Fruit fly (Drosophila melanogaster) whole organism, adult: ENCODE results near the gene ND-B14.5A.

ENCODE experiments used
- CG11617 ChIP-seq: fragments of 200-800 bp; sonication (Bioruptor generic); optimal IDR thresholded peaks from 2 replicates; lab custom pipeline; 2017; ENCODE audit warnings: mild to moderate bottlenecking, missing biosample characterization, missing genetic modification reagents, missing genetic modification characterization
- CG12768 ChIP-seq: fragments of 200-800 bp; sonication (Bioruptor generic); optimal IDR thresholded peaks from 2 replicates; lab custom pipeline; 2017; ENCODE audit warnings: missing biosample characterization, missing genetic modification characterization, mild to moderate bottlenecking, moderate library complexity, missing genetic modification reagents
- CG14711 ChIP-seq: fragments of 200-800 bp; sonication (Bioruptor generic); optimal IDR thresholded peaks from 2 replicates; lab custom pipeline; 2018; ENCODE audit warnings: missing biosample characterization, mild to moderate bottlenecking, missing genetic modification characterization, moderate library complexity
- CG1620 ChIP-seq: fragments of 200-800 bp; sonication (Bioruptor generic); optimal IDR thresholded peaks from 2 replicates; lab custom pipeline; 2016; ENCODE audit warnings: missing biosample characterization, missing genetic modification characterization
- CG33017 ChIP-seq: fragments of 200-800 bp; sonication (Bioruptor generic); optimal IDR thresholded peaks from 2 replicates; lab custom pipeline; 2018; ENCODE audit warnings: missing biosample characterization, mild to moderate bottlenecking, missing genetic modification characterization, moderate library complexity
- CG5204 ChIP-seq: fragments of 200-800 bp; sonication (Bioruptor generic); optimal IDR thresholded peaks from 2 replicates; lab custom pipeline; 2016; ENCODE audit warnings: missing biosample characterization, missing genetic modification characterization
- CG7045 ChIP-seq: fragments of 200-800 bp; sonication (Bioruptor generic); optimal IDR thresholded peaks from 2 replicates; lab custom pipeline; 2017; ENCODE audit warnings: missing biosample characterization, mild to moderate bottlenecking, missing genetic modification characterization
- CG7101 ChIP-seq: fragments of 200-800 bp; sonication (Bioruptor generic); optimal IDR thresholded peaks from 2 replicates; lab custom pipeline; 2018; ENCODE audit warnings: missing biosample characterization, mild to moderate bottlenecking, missing genetic modification characterization, moderate library complexity
- Clk ChIP-seq: fragments of 200-800 bp; sonication (Bioruptor generic); optimal IDR thresholded peaks from 2 replicates; lab custom pipeline; 2017; ENCODE audit warnings: missing biosample characterization, missing genetic modification characterization
- Crg-1 ChIP-seq: fragments of 200-800 bp; sonication (Bioruptor generic); optimal IDR thresholded peaks from 2 replicates; lab custom pipeline; 2016; ENCODE audit warnings: missing biosample characterization, missing genetic modification characterization
- Hr96 ChIP-seq: fragments of 200-800 bp; sonication (Bioruptor generic); optimal IDR thresholded peaks from 2 replicates; lab custom pipeline; 2016; ENCODE audit warnings: missing biosample characterization, missing genetic modification characterization
- Mnt ChIP-seq: fragments of 200-800 bp; sonication (Bioruptor generic); optimal IDR thresholded peaks from 2 replicates; lab custom pipeline; 2016; ENCODE audit warnings: missing biosample characterization, mild to moderate bottlenecking, missing genetic modification characterization
- bab1 ChIP-seq: fragments of 200-800 bp; sonication (Bioruptor generic); optimal IDR thresholded peaks from 3 replicates; lab custom pipeline; 2019; ENCODE audit warnings: missing biosample characterization, mild to moderate bottlenecking, missing genetic modification characterization, moderate library complexity
- cic ChIP-seq: fragments of 200-800 bp; sonication (Bioruptor generic); optimal IDR thresholded peaks from 2 replicates; lab custom pipeline; 2017; ENCODE audit warnings: missing biosample characterization, mild to moderate bottlenecking, missing genetic modification characterization, moderate library complexity
- cnc ChIP-seq, 2 experiments: fragments of >200 bp; optimal IDR thresholded peaks; 2 replicates each; lab custom pipeline; 2017
- kay ChIP-seq: fragments of 200-800 bp; sonication (Bioruptor generic); peaks from one replicate; lab custom pipeline; 2016; ENCODE audit warnings: missing biosample characterization, missing genetic modification characterization, borderline replicate concordance
- ovo ChIP-seq: fragments of 200-800 bp; sonication (Bioruptor generic); optimal IDR thresholded peaks from 2 replicates; lab custom pipeline; 2016; ENCODE audit warnings: missing biosample characterization, missing genetic modification characterization
- pad ChIP-seq: fragments of 200-800 bp; sonication (Bioruptor generic); optimal IDR thresholded peaks from 3 replicates; lab custom pipeline; 2017; ENCODE audit warnings: missing biosample characterization, missing genetic modification characterization, mild to moderate bottlenecking, moderate library complexity, missing genetic modification reagents
- tj ChIP-seq: fragments of 200-800 bp; sonication (Bioruptor generic); optimal IDR thresholded peaks from 3 replicates; lab custom pipeline; 2017; ENCODE audit warnings: missing biosample characterization, mild to moderate bottlenecking, missing genetic modification characterization, moderate library complexity
- toe ChIP-seq: fragments of 200-800 bp; sonication (Bioruptor generic); optimal IDR thresholded peaks from 2 replicates; lab custom pipeline; 2016; ENCODE audit warnings: missing biosample characterization, missing genetic modification characterization

The ND-B14.5A gene

DNA sequence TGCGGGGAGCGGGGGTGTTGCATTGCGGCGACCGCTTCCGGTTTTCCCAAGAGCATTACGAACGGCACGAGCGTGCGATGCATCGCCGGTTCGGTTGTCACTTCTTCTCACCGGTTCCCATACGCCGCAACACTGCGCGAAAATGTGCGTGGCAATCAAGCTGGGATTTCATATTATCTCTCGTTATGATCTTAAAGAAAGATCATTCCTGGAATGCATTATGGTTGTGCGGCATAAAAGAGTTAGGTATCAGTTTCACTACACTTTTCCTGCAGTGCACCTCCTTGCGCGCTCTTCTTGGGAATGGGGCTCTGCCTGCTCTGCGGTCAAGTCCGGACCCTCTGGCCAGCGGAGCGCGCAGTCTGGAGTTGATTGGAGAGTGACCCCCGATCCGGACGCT lies 6.2 kb upstream of the ND-B14.5A start:
- TF ChIP-seq CG5204 (GFP tag; lab: Kevin White, UChicago) (no peak), Crg-1 (no peak), Clk (GFP tag; lab: Kevin White, UChicago) (no peak), CG11617 (no peak), pad (GFP tag; lab: Kevin White, UChicago) (no peak), cic (no peak), cnc (optimal IDR thresholded peaks at IDR 0.05; lab: Kevin White, UChicago) (no peak), CG1620 (GFP tag; lab: Kevin White, UChicago) (no peak), CG7101 (no peak), ovo (no peak)

DNA sequence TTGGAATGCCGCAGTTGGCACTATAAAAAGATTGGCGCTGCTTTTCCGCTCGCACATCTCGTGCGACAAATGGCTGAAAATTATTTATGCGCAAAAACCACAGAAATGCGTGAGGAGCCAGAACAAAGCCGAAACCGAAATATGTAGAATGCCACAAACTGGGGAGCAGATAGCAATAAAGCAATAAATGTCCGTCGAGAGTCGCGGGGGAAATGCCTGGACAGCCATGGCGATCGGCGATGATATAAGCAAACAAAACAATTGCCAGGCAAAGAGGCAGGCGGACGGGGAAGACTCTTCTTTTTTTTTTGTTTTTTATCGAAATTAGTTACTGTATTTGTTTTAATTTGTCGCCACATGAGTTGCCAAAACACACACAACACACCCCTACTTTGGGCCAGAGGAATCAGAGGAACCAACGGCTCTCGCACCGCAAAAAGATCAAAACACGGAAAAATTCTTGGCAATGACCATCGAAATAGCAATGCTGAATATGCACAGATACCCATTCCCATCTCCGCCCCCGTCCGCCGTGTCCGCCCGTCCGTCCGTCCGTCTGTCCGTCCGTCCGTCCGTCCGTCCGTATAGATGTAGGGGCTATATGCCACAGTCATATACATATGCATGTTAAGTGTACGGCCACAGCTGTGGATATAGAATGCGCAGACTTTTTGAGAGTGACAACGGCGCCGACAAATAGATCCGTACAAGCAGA lies 3.7 kb upstream of the ND-B14.5A start:
- no peak for TF ChIP-seq CG1620 (GFP tag; lab: Kevin White, UChicago)
- TF ChIP-seq CG11617: peak; percentile 15

DNA sequence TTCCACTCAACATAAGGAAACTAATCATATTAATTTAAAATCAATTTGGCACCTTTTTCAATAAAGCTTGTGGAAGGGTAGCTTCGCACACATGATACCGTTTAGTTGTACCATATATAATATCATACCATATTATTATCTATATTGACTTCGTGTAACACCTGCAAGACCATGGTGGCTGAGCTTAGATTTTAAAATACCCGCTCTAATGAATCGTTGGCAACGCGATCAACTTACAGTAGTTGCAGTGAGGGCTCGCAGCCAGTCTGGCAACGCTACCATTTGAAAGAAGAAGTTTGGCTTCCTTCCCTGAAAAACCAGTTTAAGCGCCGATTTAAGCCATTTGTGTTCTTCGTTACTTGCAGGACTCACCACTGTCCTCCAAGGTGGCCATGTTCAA lies 1.9 kb upstream of the ND-B14.5A start:
- no peak for TF ChIP-seq CG33017 (tag; lab: Kevin White, UChicago)
- no peak for TF ChIP-seq kay (GFP tag; lab: Kevin White, UChicago)
- no peak for TF ChIP-seq cic
- no peak for TF ChIP-seq CG14711 (tag; lab: Kevin White, UChicago)
- no peak for TF ChIP-seq CG12768 (GFP tag; lab: Kevin White, UChicago)
- TF ChIP-seq CG1620 (GFP tag; lab: Kevin White, UChicago): no peak

DNA sequence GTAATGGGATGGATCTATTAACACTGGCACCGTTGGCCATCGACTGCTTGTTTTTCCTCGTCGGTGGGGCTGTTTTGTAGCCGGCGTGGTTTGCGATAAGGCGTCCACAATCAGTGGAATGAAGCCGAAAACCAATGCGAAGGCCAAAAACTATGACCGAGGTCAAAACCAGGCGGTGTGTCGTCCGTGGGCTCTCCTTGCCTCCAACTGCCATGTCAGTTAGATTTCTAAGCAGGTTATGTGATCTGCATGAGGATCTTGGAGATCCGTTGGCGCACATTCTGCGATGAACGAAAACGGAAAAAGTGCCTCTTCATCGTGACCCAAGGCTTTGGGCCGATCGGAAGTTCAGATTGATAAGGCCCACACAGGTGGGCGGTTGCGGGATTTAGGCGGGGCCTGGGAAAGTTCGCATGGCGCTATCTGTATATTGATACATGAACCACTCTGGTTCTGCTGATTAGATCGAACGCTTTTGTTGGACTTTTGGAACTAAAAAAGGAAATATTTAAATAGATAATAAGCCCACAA lies 3.0 kb downstream of the ND-B14.5A start, which contains the start of gene Cyp4d14:
Gene Cyp4d14 (minus strand): TSS at position 51 of the 531 bp plus-strand sequence.
- TF ChIP-seq cnc (optimal IDR thresholded peaks at IDR 0.05; lab: Kevin White, UChicago) (peak in 1 of 2 experiments; percentile 27), tj (no peak)

DNA sequence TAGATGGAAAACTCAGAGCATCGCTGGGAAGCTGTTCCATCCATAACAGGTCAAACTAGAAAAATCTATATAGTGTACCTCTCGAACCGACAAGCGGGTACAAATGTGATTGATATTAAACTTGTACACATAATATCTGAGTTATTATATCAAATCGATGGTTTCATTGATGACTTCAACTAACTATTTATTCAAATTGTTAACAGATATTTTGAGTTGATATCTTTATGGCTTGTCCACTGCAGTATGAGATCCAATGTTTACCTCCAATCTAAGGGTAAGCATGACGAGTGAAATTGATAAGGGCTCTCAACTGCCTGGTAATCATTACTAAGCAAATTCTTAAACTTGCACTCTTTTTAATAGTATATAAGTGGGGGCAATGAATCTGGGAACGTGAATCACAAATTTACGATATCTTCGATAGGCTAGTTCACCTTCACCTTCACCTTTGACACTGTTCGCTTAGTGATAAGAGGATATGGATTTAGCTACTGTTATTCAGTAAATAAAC lies 3.7 kb downstream of the ND-B14.5A start, which contains the start of gene Cyp4d2:
Gene Cyp4d2 (plus strand): TSS at position 51 of the 514 bp plus-strand sequence.
- TF ChIP-seq CG33017 (tag; lab: Kevin White, UChicago) (no peak), bab1 (no peak), toe (no peak), CG7101 (no peak), CG14711 (tag; lab: Kevin White, UChicago) (no peak), Hr96 (GFP tag; lab: Kevin White, UChicago) (no peak), Crg-1 (no peak), kay (GFP tag; lab: Kevin White, UChicago) (no peak), ovo (no peak), CG11617 (no peak), Clk (GFP tag; lab: Kevin White, UChicago) (no peak), tj (peak; percentile 24), Mnt (GFP tag; lab: Kevin White, UChicago) (no peak), cnc (optimal IDR thresholded peaks at IDR 0.05; lab: Kevin White, UChicago) (peak; percentile 75 to 93)

DNA sequence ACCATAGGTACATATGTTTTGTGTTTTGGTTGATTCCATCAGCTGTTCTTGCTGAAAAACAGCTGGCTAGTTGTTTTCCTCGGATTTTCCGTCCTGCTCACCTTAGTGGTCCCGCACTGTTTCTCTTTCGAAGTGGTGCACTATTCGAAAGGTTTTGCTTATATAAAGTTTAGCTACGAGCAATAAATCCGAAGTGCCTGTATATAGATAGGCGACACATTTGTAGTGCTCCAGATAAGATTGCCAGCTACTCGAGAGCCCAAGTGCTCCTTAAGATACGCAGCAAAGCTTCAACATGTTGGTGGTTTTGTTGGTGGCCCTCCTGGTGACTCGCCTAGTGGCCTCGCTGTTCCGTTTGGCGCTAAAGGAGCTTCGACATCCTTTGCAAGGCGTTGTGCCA lies 6.5 kb downstream of the ND-B14.5A start, which contains the start of gene Cyp4ae1:
Gene Cyp4ae1 (plus strand): TSS at position 206 of the 400 bp plus-strand sequence.
- TF ChIP-seq cic (peak; percentile 25), Mnt (GFP tag; lab: Kevin White, UChicago) (peak; percentile 16), CG7101 (no peak)

DNA sequence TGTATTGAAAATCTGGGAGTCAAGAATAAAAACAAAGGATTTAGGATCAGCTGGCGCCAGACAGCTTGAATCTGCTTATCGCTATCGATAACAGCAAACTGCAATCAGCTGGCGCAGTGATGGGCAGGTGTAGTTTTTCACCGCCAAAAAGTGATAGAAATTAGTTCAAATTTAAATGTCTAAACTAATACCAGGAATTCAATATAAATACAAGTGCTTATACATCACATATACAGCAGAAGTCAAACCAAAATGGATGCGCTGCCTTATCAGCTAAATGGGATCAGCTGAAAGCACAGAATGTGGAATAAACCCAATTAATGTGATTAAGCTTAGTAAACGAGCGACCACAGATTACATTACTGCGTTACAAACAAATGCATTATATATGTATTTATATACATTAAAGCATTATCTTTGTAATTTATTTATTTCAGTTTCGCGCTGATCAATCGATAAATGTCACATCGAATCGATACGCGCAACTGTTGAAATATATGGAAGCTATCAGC lies 8.5 kb downstream of the ND-B14.5A start, which contains the start of gene pn:
Gene pn (plus strand): TSS at position 462 of the 512 bp plus-strand sequence.
- TF ChIP-seq tj (peak; percentile 31), bab1 (peak; percentile 6), CG14711 (tag; lab: Kevin White, UChicago) (no peak), CG11617 (peak; percentile 41), cic (peak; percentile 14), CG7045 (GFP tag; lab: Kevin White, UChicago) (no peak), CG12768 (GFP tag; lab: Kevin White, UChicago) (no peak), Mnt (GFP tag; lab: Kevin White, UChicago) (peak; percentile 33)

DNA sequence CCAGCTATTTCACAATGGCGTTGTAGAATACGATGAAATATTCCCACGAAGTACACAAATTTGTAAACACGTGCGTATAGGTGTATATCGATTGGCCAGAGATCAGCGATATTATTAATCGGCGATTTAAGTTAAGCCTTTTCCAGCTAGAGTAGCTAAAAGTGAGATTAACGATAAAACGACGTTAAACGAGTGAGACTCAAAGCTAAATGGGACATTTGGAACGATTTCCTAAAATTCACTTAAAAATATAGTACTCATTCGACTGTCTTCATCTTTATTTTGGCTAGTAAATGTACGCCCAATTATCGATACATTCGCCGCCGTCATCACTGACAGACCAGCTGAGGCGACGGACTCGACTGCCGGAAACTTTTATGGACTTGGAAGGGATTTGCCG lies 12.2 kb downstream of the ND-B14.5A start, which contains the start of the genes Nmd3 and CG17776:
Gene Nmd3 (minus strand): TSS at position 106 of the 400 bp plus-strand sequence.
Gene CG17776 (plus strand): TSS at position 163 of the 400 bp plus-strand sequence.
- TF ChIP-seq bab1: peak; percentile 45
- peak; percentile 24 for TF ChIP-seq CG7101
- TF ChIP-seq cnc (optimal IDR thresholded peaks at IDR 0.05; lab: Kevin White, UChicago): no peak
- no peak for TF ChIP-seq Crg-1
- TF ChIP-seq kay (GFP tag; lab: Kevin White, UChicago): no peak
- TF ChIP-seq CG14711 (tag; lab: Kevin White, UChicago): no peak
- peak; percentile 10 for TF ChIP-seq tj
- peak; percentile 13 for TF ChIP-seq cic
- peak; percentile 5 for TF ChIP-seq CG11617
- TF ChIP-seq toe: no peak
- TF ChIP-seq CG33017 (tag; lab: Kevin White, UChicago): no peak
- TF ChIP-seq Hr96 (GFP tag; lab: Kevin White, UChicago): no peak
- no peak for TF ChIP-seq CG5204 (GFP tag; lab: Kevin White, UChicago)
- no peak for TF ChIP-seq CG7045 (GFP tag; lab: Kevin White, UChicago)
- no peak for TF ChIP-seq pad (GFP tag; lab: Kevin White, UChicago)
- TF ChIP-seq CG12768 (GFP tag; lab: Kevin White, UChicago): no peak
- TF ChIP-seq Mnt (GFP tag; lab: Kevin White, UChicago): peak; percentile 99
